Worm (Caenorhabditis elegans): ENCODE measurements around the gene Y17G9B.8.

Gene Y17G9B.8

ce11 chrIV:4720522-4720921 lies 38.1 kb downstream of the Y17G9B.8 start (continued):
- TF ChIP-seq nhr-120 (GFP tag; IDR thresholded peaks at IDR 0.05) (0 out of 2 replicates have a peak, but pooled peaks have one; percentile 78), nfyb-1 (GFP tag; IDR thresholded peaks at IDR 0.05) (peak; percentile 98), madf-3 (GFP tag; IDR thresholded peaks at IDR 0.05) (peak; percentile 90), F33H1.4 (GFP tag; IDR thresholded peaks at IDR 0.05) (peak; percentile 83), lir-1 (GFP tag; conservative IDR thresholded peaks at IDR 0.05) (peak; percentile 70), attf-3 (GFP tag; conservative IDR thresholded peaks at IDR 0.05) (peak; percentile 80), sea-2 (GFP tag; IDR thresholded peaks at IDR 0.05) (peak; percentile 78; the same call in 1 of the 2 replicates), dox-1 (GFP tag; IDR thresholded peaks at IDR 0.05) (peak; percentile 98), let-526 (GFP tag; IDR thresholded peaks at IDR 0.05) (peak; percentile 89), lin-26 (GFP tag; IDR thresholded peaks at IDR 0.05) (peak; percentile 70; the same call in 1 of the 2 replicates), egrh-3 (GFP tag; IDR thresholded peaks at IDR 0.05) (peak; percentile 63), aptf-2 (GFP tag; conservative IDR thresholded peaks at IDR 0.05) (peak; percentile 86), mcd-1 (GFP tag; IDR thresholded peaks at IDR 0.05) (peak; percentile 99), bed-1 (GFP tag; IDR thresholded peaks at IDR 0.05) (peak; percentile 95), hsf-1 (GFP tag; IDR thresholded peaks at IDR 0.05) (peak; percentile 78), Y53G8AR.9 (GFP tag; conservative IDR thresholded peaks at IDR 0.05) (peak; percentile 94), lin-54 (GFP tag; optimal IDR thresholded peaks at IDR 0.05) (peak; percentile 67), Y56A3A.18 (GFP tag; IDR thresholded peaks at IDR 0.05) (peak; percentile 81; the same call in 1 of the 2 replicates), Y79H2A.3 (GFP tag; conservative IDR thresholded peaks at IDR 0.05) (peak; percentile 79), pbrm-1 (GFP tag; IDR thresholded peaks at IDR 0.05) (peak; percentile 93), aptf-3 (GFP tag; IDR thresholded peaks at IDR 0.05) (0 out of 2 replicates have a peak, but pooled peaks have one; percentile 17), madf-8 (GFP tag; conservative IDR thresholded peaks at IDR 0.05) (peak; percentile 42; the same call in 1 of the 2 replicates), let-607 (tag; optimal IDR thresholded peaks at IDR 0.05) (peak in 1 of 2 experiments; percentile 28), C06A6.2 (GFP tag; conservative IDR thresholded peaks at IDR 0.05) (peak; percentile 91), ceh-100 (GFP tag; IDR thresholded peaks at IDR 0.05) (peak; percentile 88)

- TF ChIP-seq hmg-1.2 (GFP tag; IDR thresholded peaks at IDR 0.05) (peak; percentile 33; the same call in 1 of the 2 replicates), mcd-1 (GFP tag; IDR thresholded peaks at IDR 0.05) (peak; percentile 76)
These were observed 42.9 kb downstream of the Y17G9B.8 start, which contains the start of gene miro-1 for ce11 chrIV:4715785-4716184. Gene miro-1 (minus strand): TSS chrIV:4715807.

ce11 chrIV:4712376-4712775 lies 46.3 kb downstream of the Y17G9B.8 start, which contains the start of gene yars-2:
Gene yars-2 (minus strand): TSS chrIV:4712624.
- TF ChIP-seq snpc-4 (GFP tag; optimal IDR thresholded peaks at IDR 0.05) (peak; percentile 26), snpc-4 (tag; optimal IDR thresholded peaks at IDR 0.05) (peak in 2 of 4 experiments; percentile 13 to 32), lsl-1 (GFP tag; optimal IDR thresholded peaks at IDR 0.05) (peak; percentile 27), tbp1 (GFP tag; optimal IDR thresholded peaks at IDR 0.05) (no peak), attf-5 (GFP tag; optimal IDR thresholded peaks at IDR 0.05) (peak; percentile 25), ztf-6 (GFP tag; IDR thresholded peaks at IDR 0.05) (0 out of 2 replicates have a peak, but pooled peaks have one; percentile 41), F23B12.7 (tag; optimal IDR thresholded peaks at IDR 0.05; ENCODE audit: insufficient read depth) (peak; percentile 15), dox-1 (GFP tag; IDR thresholded peaks at IDR 0.05) (peak; percentile 73), hmg-20 (GFP tag; IDR thresholded peaks at IDR 0.05) (no peak), F57C9.4 (tag; optimal IDR thresholded peaks at IDR 0.05) (no peak), let-607 (tag; optimal IDR thresholded peaks at IDR 0.05) (peak in 1 of 2 experiments; percentile 13), lin-40 (tag; optimal IDR thresholded peaks at IDR 0.05) (no peak), K11D2.4 (GFP tag; IDR thresholded peaks at IDR 0.05) (0 out of 2 replicates have a peak, but pooled peaks have one; percentile 41), C17E4.6 (GFP tag; IDR thresholded peaks at IDR 0.05) (peak; percentile 43; the same call in 1 of the 2 replicates), ceh-100 (GFP tag; IDR thresholded peaks at IDR 0.05) (no peak), rec-8 (tag; optimal IDR thresholded peaks at IDR 0.05) (peak in 1 of 2 experiments; percentile 33), madf-6 (GFP tag; IDR thresholded peaks at IDR 0.05) (peak; percentile 32), B0336.3 (GFP tag; IDR thresholded peaks at IDR 0.05) (0 out of 2 replicates have a peak, but pooled peaks have one; percentile 9), hmg-1.2 (GFP tag; IDR thresholded peaks at IDR 0.05) (peak; percentile 35; the same call in 1 of the 2 replicates), athp-1 (tag; optimal IDR thresholded peaks at IDR 0.05) (peak; percentile 54), lin-54 (GFP tag; optimal IDR thresholded peaks at IDR 0.05) (peak; percentile 23), hsf-1 (GFP tag; IDR thresholded peaks at IDR 0.05) (0 out of 2 replicates have a peak, but pooled peaks have one; percentile 34), ztf-25 (GFP tag; IDR thresholded peaks at IDR 0.05) (0 out of 2 replicates have a peak, but pooled peaks have one; percentile 15), F22D6.2 (tag; optimal IDR thresholded peaks at IDR 0.05) (no peak)

All from whole organism, young adult.